Fruit fly (Drosophila melanogaster) whole organism, embryonic: ENCODE measurements around the gene CG6168.
A peak's percentile ranks its signal among the peaks of the same experiment; 100 is the strongest.

Experiments used
- Bteb2 ChIP-seq: fragments of 200-800 bp; sonication (Bioruptor generic); optimal IDR thresholded peaks from 2 replicates; lab custom pipeline; 2016; ENCODE audit warnings: missing biosample characterization, missing genetic modification characterization
- CG12299 ChIP-seq: fragments of 200-800 bp; sonication (Bioruptor generic); optimal IDR thresholded peaks from 2 replicates; lab custom pipeline; 2018; ENCODE audit warnings: missing biosample characterization, mild to moderate bottlenecking, missing genetic modification characterization
- CG17359 ChIP-seq: fragments of 200-800 bp; sonication (Bioruptor generic); optimal IDR thresholded peaks from 3 replicates; lab custom pipeline; 2018; ENCODE audit warnings: missing biosample characterization, mild to moderate bottlenecking, missing genetic modification characterization, moderate library complexity
- CG17802 ChIP-seq: fragments of 200-800 bp; sonication (Bioruptor generic); optimal IDR thresholded peaks from 2 replicates; lab custom pipeline; 2018; ENCODE audit warnings: missing biosample characterization, mild to moderate bottlenecking, missing genetic modification characterization, moderate library complexity
- CG31224 ChIP-seq: fragments of 200-800 bp; sonication (Bioruptor generic); IDR thresholded peaks from 2 replicates; pipeline ENCODE4 v1.3.6; 2022; ENCODE audit warnings: missing biosample characterization, missing genetic modification characterization
- CG7372 ChIP-seq: fragments of 200-800 bp; sonication (Bioruptor generic); IDR thresholded peaks from 2 replicates; pipeline ENCODE4 v1.3.6; 2022; ENCODE audit warnings: missing biosample characterization, missing genetic modification characterization
- CG7556 ChIP-seq: fragments of 200-800 bp; sonication (Bioruptor generic); optimal IDR thresholded peaks from 2 replicates; lab custom pipeline; 2017; ENCODE audit warnings: missing biosample characterization, mild to moderate bottlenecking, missing genetic modification characterization
- CTCF ChIP-seq: fragments of 200-800 bp; sonication (Bioruptor generic); optimal IDR thresholded peaks from 2 replicates; lab custom pipeline; 2017; ENCODE audit warnings: missing biosample characterization, mild to moderate bottlenecking, missing genetic modification characterization, moderate library complexity
- Poxn ChIP-seq: fragments of 200-800 bp; sonication (Bioruptor generic); IDR thresholded peaks from 2 replicates; pipeline ENCODE4 v1.3.6; 2022; ENCODE audit warnings: missing biosample characterization, missing genetic modification characterization
- cg ChIP-seq: fragments of 200-800 bp; sonication (Bioruptor generic); optimal IDR thresholded peaks from 3 replicates; lab custom pipeline; 2019; ENCODE audit warnings: missing biosample characterization, mild to moderate bottlenecking, missing genetic modification characterization, moderate library complexity
- emc ChIP-seq: fragments of 200-800 bp; sonication (Bioruptor generic); optimal IDR thresholded peaks from 2 replicates; lab custom pipeline; 2016; ENCODE audit warnings: missing biosample characterization, missing genetic modification characterization
- insv ChIP-seq, 2 experiments: fragments of 200-800 bp; sonication (Bioruptor generic); optimal IDR thresholded peaks; 3 replicates each; lab custom pipeline; 2016 to 2018; ENCODE audit warnings: missing biosample characterization in 2 of 2, missing genetic modification characterization in 2 of 2
- pnt ChIP-seq: fragments of 200-800 bp; sonication (Bioruptor generic); optimal IDR thresholded peaks from 3 replicates; lab custom pipeline; 2016; ENCODE audit warnings: missing biosample characterization, missing genetic modification characterization

DNA sequence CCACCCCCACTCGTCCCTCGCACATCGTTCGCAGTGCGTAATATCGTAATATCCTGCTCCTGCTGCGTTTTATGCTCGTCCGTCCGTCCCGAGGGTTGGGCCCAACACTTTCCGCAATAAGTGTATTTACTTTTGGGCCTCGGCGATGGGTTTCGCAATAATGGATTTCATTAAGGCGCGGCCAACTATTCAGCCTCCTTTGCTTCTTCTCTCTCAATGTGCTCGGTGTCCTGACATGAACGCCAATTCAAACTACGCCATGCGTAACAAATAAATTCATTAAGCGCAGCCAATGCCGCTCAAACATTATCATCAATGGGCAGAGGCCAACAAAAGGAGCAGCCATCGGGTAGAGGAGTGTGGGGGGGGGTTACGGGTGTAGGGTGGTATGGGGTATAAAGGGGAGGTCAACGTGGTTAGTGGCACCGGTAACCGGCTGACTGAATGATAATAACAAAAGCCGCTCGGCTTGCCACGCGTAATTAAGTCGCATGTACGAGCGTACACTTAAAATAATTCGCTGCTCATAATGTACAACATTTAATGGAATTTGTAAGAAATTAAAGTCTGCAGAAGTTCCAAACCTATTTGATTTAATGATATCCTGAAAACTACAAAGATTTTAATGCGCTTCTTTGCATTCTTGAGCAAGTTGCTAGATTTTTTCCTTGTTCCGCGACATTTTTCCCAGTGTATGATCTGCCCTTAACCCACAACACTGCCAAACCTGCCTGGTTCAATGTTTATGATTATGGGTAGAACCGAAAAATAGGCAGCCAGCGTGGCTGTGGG lies 17.9 kb downstream of the CG6168 start:
- TF ChIP-seq cg (no peak), CTCF (no peak), CG7556 (peak; percentile 18), CG17802 (tag; lab: Kevin White, UChicago) (no peak), Poxn (GFP tag; lab: Robert Waterston, UW) (0 out of 2 replicates have a peak, but pooled peaks have one; percentile 9), CG31224 (GFP tag; lab: Robert Waterston, UW) (no peak), CG12299 (tag; lab: Kevin White, UChicago) (no peak), CG7372 (GFP tag; lab: Robert Waterston, UW) (no peak), CG17359 (tag; lab: Kevin White, UChicago) (peak; percentile 8), insv (GFP tag; optimal IDR thresholded peaks at IDR 0.05; lab: Kevin White, UChicago) (no peak), pnt (GFP tag; lab: Kevin White, UChicago) (peak; percentile 38), Bteb2 (GFP tag; lab: Kevin White, UChicago) (peak; percentile 20), emc (GFP tag; lab: Kevin White, UChicago) (no peak)
